Worm (Caenorhabditis elegans): Measurements from ENCODE around the gene Y53F4B.43.

Gene Y53F4B.43

ce11 chrII:15025599-15026164, 37.4 kb downstream of the Y53F4B.43 start, which contains the start of gene cmtr-1:
Gene cmtr-1 (plus strand): TSS chrII:15026114.
- TF ChIP-seq pqm-1 (tag; optimal IDR thresholded peaks at IDR 0.05) (peak; percentile 86), nhr-67 (tag; optimal IDR thresholded peaks at IDR 0.05) (peak; percentile 52), lin-15B (tag; optimal IDR thresholded peaks at IDR 0.05) (peak; percentile 92), nhr-25 (tag; optimal IDR thresholded peaks at IDR 0.05) (peak; percentile 98), fkh-10 (GFP tag; optimal IDR thresholded peaks at IDR 0.05) (peak; percentile 88), nhr-11 (tag; optimal IDR thresholded peaks at IDR 0.05) (no peak), ceh-16 (tag; optimal IDR thresholded peaks at IDR 0.05) (no peak), nhr-76 (tag; optimal IDR thresholded peaks at IDR 0.05) (peak; percentile 49), nhr-12 (tag; optimal IDR thresholded peaks at IDR 0.05) (no peak), egl-27 (tag; optimal IDR thresholded peaks at IDR 0.05) (peak; percentile 74), skn-1 (tag; optimal IDR thresholded peaks at IDR 0.05) (peak; percentile 90), aly-2 (tag; optimal IDR thresholded peaks at IDR 0.05) (peak; percentile 75), mml-1 (tag; optimal IDR thresholded peaks at IDR 0.05) (no peak), lsy-12 (tag; optimal IDR thresholded peaks at IDR 0.05) (peak; percentile 94), nhr-77 (tag; optimal IDR thresholded peaks at IDR 0.05) (peak; percentile 95), egl-5 (tag; optimal IDR thresholded peaks at IDR 0.05) (peak; percentile 90), ama-1 (optimal IDR thresholded peaks at IDR 0.05) (peak; percentile 92), nhr-237 (tag; optimal IDR thresholded peaks at IDR 0.05) (no peak), nhr-28 (tag; optimal IDR thresholded peaks at IDR 0.05) (peak; percentile 59), nhr-43 (tag; optimal IDR thresholded peaks at IDR 0.05; ENCODE audit: poor library complexity, severe bottlenecking) (peak; percentile 96), ztf-4 (tag; optimal IDR thresholded peaks at IDR 0.05) (peak; percentile 62), pha-4 (tag; optimal IDR thresholded peaks at IDR 0.05) (peak; percentile 97), elt-1 (tag; optimal IDR thresholded peaks at IDR 0.05) (peak; percentile 38), fos-1 (tag; optimal IDR thresholded peaks at IDR 0.05) (peak; percentile 68), hmg-11 (tag; optimal IDR thresholded peaks at IDR 0.05) (peak; percentile 99), zag-1 (tag; optimal IDR thresholded peaks at IDR 0.05) (peak; percentile 26), ceh-9 (tag; optimal IDR thresholded peaks at IDR 0.05) (no peak), unc-62 (GFP tag; optimal IDR thresholded peaks at IDR 0.05) (peak; percentile 47), nhr-23 (tag; optimal IDR thresholded peaks at IDR 0.05) (peak; percentile 97), snpc-4 (tag; optimal IDR thresholded peaks at IDR 0.05) (peak; percentile 100), elt-3 (tag; optimal IDR thresholded peaks at IDR 0.05) (peak in 1 of 3 experiments; percentile 10), lin-39 (tag; optimal IDR thresholded peaks at IDR 0.05) (peak; percentile 96), elt-2 (tag; optimal IDR thresholded peaks at IDR 0.05) (peak; percentile 80), daf-12 (tag; optimal IDR thresholded peaks at IDR 0.05) (no peak), nfya-1 (tag; optimal IDR thresholded peaks at IDR 0.05; ENCODE audit: insufficient read depth) (peak; percentile 92), eor-1 (tag; optimal IDR thresholded peaks at IDR 0.05) (peak in 1 of 2 experiments; percentile 13), fkh-2 (tag; optimal IDR thresholded peaks at IDR 0.05) (no peak), ZK546.5 (tag; optimal IDR thresholded peaks at IDR 0.05) (no peak), ceh-28 (tag; optimal IDR thresholded peaks at IDR 0.05) (peak; percentile 85), unc-39 (tag; optimal IDR thresholded peaks at IDR 0.05) (no peak), jun-1 (tag; optimal IDR thresholded peaks at IDR 0.05) (peak; percentile 88), ceh-82 (tag; optimal IDR thresholded peaks at IDR 0.05) (peak; percentile 88), ztf-11 (tag; optimal IDR thresholded peaks at IDR 0.05) (no peak), sea-2 (GFP tag; optimal IDR thresholded peaks at IDR 0.05) (no peak), tbx-2 (tag; optimal IDR thresholded peaks at IDR 0.05) (peak; percentile 93), R02D3.7 (tag; optimal IDR thresholded peaks at IDR 0.05) (peak; percentile 80), mdl-1 (tag; optimal IDR thresholded peaks at IDR 0.05) (peak; percentile 4)
